Worm (Caenorhabditis elegans): ENCODE results near the gene chil-7.
"Not testable (repeated sequence)": the region's sequence is repeated elsewhere in the genome, so short reads cannot be mapped to it uniquely, and the experiment has no call there.

The chil-7 gene

ce11 chrII:9866378-9866777 lies 4.6 kb downstream of the chil-7 start, which contains the start of gene chil-1:
TSS of gene chil-1 (minus strand) at chrII:9866478.
- TF ChIP-seq ceh-40 (GFP tag; IDR thresholded peaks at IDR 0.05); mes-4 (tag; optimal IDR thresholded peaks at IDR 0.05); attf-6 (GFP tag; IDR thresholded peaks at IDR 0.05): not testable (repeated sequence)

ce11 chrII:9862147-9862546 lies 8.8 kb downstream of the chil-7 start, which contains the start of gene C08H9.18:
TSS of gene C08H9.18 (minus strand) at chrII:9862247.
- no peak for TF ChIP-seq lir-1 (GFP tag; conservative IDR thresholded peaks at IDR 0.05)
- no peak for TF ChIP-seq C06A6.2 (GFP tag; conservative IDR thresholded peaks at IDR 0.05)
- no peak for TF ChIP-seq sptf-2 (GFP tag; optimal IDR thresholded peaks at IDR 0.05)
- no peak for TF ChIP-seq dpl-1 (GFP tag; optimal IDR thresholded peaks at IDR 0.05)
- no peak for TF ChIP-seq egrh-3 (GFP tag; IDR thresholded peaks at IDR 0.05)
- no peak for TF ChIP-seq Y79H2A.3 (GFP tag; conservative IDR thresholded peaks at IDR 0.05)
- no peak for TF ChIP-seq hrde-1 (tag; optimal IDR thresholded peaks at IDR 0.05; ENCODE audit: borderline replicate concordance)
- no peak for TF ChIP-seq ama-1 (optimal IDR thresholded peaks at IDR 0.05)
- TF ChIP-seq ama-1 (GFP tag; optimal IDR thresholded peaks at IDR 0.05), result no peak
- TF ChIP-seq mcd-1 (GFP tag; IDR thresholded peaks at IDR 0.05), result no peak
- no peak for TF ChIP-seq mes-4 (tag; optimal IDR thresholded peaks at IDR 0.05)
- no peak for TF ChIP-seq ZK185.1 (tag; optimal IDR thresholded peaks at IDR 0.05; ENCODE audit: poor library complexity, severe bottlenecking)

- no peak for TF ChIP-seq egl-44 (GFP tag; IDR thresholded peaks at IDR 0.05)
- no peak for TF ChIP-seq chd-7 (tag; optimal IDR thresholded peaks at IDR 0.05)
- no peak for TF ChIP-seq hmg-1.2 (GFP tag; IDR thresholded peaks at IDR 0.05)
- TF ChIP-seq ZK185.1 (tag; optimal IDR thresholded peaks at IDR 0.05; ENCODE audit: poor library complexity, severe bottlenecking), result no peak
- TF ChIP-seq tbp1 (GFP tag; optimal IDR thresholded peaks at IDR 0.05), result no peak
- no peak for TF ChIP-seq akir-1 (GFP tag; optimal IDR thresholded peaks at IDR 0.05)
- TF ChIP-seq repo-1 (tag; optimal IDR thresholded peaks at IDR 0.05), result no peak
- no peak for TF ChIP-seq ztf-25 (GFP tag; IDR thresholded peaks at IDR 0.05)
These were observed 9.6 kb downstream of the chil-7 start, which contains the start of gene chil-3 for ce11 chrII:9861394-9861793. TSS of gene chil-3 (minus strand) at chrII:9861494.

ce11 chrII:9859575-9859974 lies 11.4 kb downstream of the chil-7 start, which contains the start of gene chil-5:
TSS of gene chil-5 (minus strand) at chrII:9859675.
- TF ChIP-seq hlh-12 (tag; optimal IDR thresholded peaks at IDR 0.05) (no peak), athp-1 (tag; optimal IDR thresholded peaks at IDR 0.05) (no peak), F23B12.7 (tag; optimal IDR thresholded peaks at IDR 0.05; ENCODE audit: insufficient read depth) (no peak), mel-28 (tag; optimal IDR thresholded peaks at IDR 0.05; ENCODE audit: borderline replicate concordance) (no peak), ets-4 (GFP tag; optimal IDR thresholded peaks at IDR 0.05) (no peak), F37B4.10 (GFP tag; IDR thresholded peaks at IDR 0.05) (no peak), Y95B8A.8 (GFP tag; IDR thresholded peaks at IDR 0.05) (no peak), tlf-1 (GFP tag; optimal IDR thresholded peaks at IDR 0.05) (no peak), attf-5 (GFP tag; optimal IDR thresholded peaks at IDR 0.05) (no peak), ceh-100 (GFP tag; IDR thresholded peaks at IDR 0.05) (no peak), lin-54 (GFP tag; optimal IDR thresholded peaks at IDR 0.05) (no peak), lin-35 (GFP tag; optimal IDR thresholded peaks at IDR 0.05) (no peak), cebp-1 (GFP tag; IDR thresholded peaks at IDR 0.05) (no peak), cebp-1 (tag; optimal IDR thresholded peaks at IDR 0.05) (no peak), ceh-27 (GFP tag; optimal IDR thresholded peaks at IDR 0.05) (no peak), ztf-22 (GFP tag; optimal IDR thresholded peaks at IDR 0.05) (no peak), chd-7 (tag; optimal IDR thresholded peaks at IDR 0.05) (no peak), F57C9.4 (tag; optimal IDR thresholded peaks at IDR 0.05) (no peak), B0261.1 (tag; optimal IDR thresholded peaks at IDR 0.05) (no peak), madf-6 (GFP tag; IDR thresholded peaks at IDR 0.05) (no peak), repo-1 (tag; optimal IDR thresholded peaks at IDR 0.05) (no peak)

Measured in whole organism, young adult.